Fruit fly (Drosophila melanogaster): ENCODE data around the gene amrt.
A peak's percentile ranks its signal among the peaks of the same experiment; 100 is the strongest.

The amrt gene

DNA sequence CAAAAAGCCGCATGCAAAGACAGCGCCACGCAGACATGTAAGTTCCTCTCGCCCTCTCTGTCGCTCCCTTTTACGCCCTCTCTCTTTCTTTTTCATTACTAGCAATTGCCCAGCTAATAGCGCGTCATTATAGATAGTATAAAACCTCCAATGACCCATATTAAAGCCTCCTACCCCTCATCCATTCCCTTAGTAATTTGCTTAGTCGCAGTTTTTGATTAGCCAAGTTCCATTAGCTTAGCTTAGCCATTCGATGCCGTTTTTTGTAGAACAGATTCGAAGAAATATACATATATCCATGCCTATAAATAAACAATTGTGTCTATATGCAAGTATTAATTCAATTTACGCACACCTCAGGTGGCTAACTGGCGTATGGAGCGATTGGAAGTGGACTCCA lies 11.5 kb upstream of the amrt start:
- TF ChIP-seq CG32121 (GFP tag; IDR thresholded peaks at IDR 0.05) (no peak), CG10348 (GFP tag; IDR thresholded peaks at IDR 0.05) (no peak), CG17806 (tag; optimal IDR thresholded peaks at IDR 0.05) (no peak), CG34367 (tag; optimal IDR thresholded peaks at IDR 0.05) (no peak), rn (GFP tag; IDR thresholded peaks at IDR 0.05) (no peak), CG9948 (tag; optimal IDR thresholded peaks at IDR 0.05) (no peak), Pif1A (GFP tag; optimal IDR thresholded peaks at IDR 0.05) (no peak), Snoo (tag; optimal IDR thresholded peaks at IDR 0.05) (no peak), D1 (tag; optimal IDR thresholded peaks at IDR 0.05) (no peak), CG4496 (GFP tag; IDR thresholded peaks at IDR 0.05) (no peak), EcR (GFP tag; optimal IDR thresholded peaks at IDR 0.05) (no peak), fd96Ca (GFP tag; IDR thresholded peaks at IDR 0.05) (no peak), CG13204 (GFP tag; optimal IDR thresholded peaks at IDR 0.05) (no peak), gl (tag; optimal IDR thresholded peaks at IDR 0.05) (no peak), Pif1B (GFP tag; optimal IDR thresholded peaks at IDR 0.05) (no peak), CG14655 (GFP tag; optimal IDR thresholded peaks at IDR 0.05) (no peak), CG8159 (tag; optimal IDR thresholded peaks at IDR 0.05) (no peak)

DNA sequence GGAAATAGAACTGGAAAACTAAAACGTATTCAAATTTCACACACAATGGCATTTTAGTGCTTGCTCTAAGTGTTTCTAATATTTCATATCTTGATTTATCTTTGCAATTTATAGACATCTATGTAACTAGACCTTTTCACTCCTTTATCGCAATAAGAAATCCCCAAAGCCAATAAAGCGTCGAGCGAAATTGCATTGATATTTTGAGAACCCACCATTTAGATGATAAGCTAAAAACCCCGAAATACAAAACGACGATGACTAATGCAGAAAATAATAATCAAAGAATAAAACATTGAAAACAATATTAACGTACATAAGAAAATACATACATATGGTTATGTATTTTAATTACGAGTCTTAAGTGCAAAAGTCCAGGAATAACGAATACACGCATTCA lies 3.7 kb upstream of the amrt start:
- TF ChIP-seq Pif1A (GFP tag; optimal IDR thresholded peaks at IDR 0.05) = no peak

DNA sequence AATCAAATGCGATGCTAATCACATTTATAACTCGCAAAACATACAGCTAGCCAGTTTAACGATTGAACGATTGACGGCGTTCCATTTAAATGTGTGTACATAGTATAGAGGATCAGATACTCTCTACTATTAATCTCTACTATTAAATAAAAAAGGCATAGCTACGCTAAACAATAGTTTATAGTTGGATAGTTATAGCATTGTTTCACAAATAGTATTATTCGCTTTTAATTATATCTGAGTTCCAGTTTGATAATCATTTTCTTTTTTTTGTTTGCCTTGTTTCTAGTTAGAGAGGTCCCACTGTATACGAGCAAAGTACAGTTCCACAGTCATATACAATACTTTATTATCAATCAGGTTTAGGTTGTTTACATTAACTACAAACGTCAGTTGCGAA lies 2.6 kb upstream of the amrt start:
- TF ChIP-seq CG4496 (GFP tag; IDR thresholded peaks at IDR 0.05) (peak; percentile 55; the same call in 1 of the 3 replicates), CG14655 (GFP tag; optimal IDR thresholded peaks at IDR 0.05) (no peak), CG13204 (GFP tag; optimal IDR thresholded peaks at IDR 0.05) (no peak), Pif1B (GFP tag; optimal IDR thresholded peaks at IDR 0.05) (no peak), Ets98B (GFP tag; IDR thresholded peaks at IDR 0.05) (peak; percentile 33; the same call in 1 of the 2 replicates), CG32121 (GFP tag; IDR thresholded peaks at IDR 0.05) (peak; percentile 65), gl (tag; optimal IDR thresholded peaks at IDR 0.05) (peak; percentile 4), D1 (tag; optimal IDR thresholded peaks at IDR 0.05) (no peak), CG12605 (GFP tag; IDR thresholded peaks at IDR 0.05) (0 out of 2 replicates have a peak, but pooled peaks have one; percentile 41), CG9948 (tag; optimal IDR thresholded peaks at IDR 0.05) (no peak)

DNA sequence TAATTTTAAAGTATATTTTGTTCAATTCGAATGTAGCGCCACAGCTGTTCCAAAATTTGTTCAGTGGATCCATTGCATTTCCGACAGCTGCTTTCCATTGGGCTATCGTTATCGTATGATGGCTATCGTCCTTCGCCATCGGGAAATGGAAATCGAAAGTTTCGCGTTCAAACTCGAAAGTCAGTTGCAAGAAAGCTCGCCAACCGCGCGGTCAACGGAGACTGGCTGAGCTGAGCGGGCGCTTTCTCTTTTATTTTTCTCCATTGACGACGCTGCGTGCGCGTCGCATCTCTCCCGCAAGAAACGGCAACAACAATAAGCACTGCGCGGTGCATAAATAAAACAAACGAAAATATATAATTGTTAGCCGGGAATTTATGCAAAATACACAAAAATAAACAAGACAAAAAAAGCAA lies 1.3 kb downstream of the amrt start, which contains the start of gene inaE:
TSS of gene inaE (plus strand) at position 181 of the 416 bp plus-strand sequence.
- TF ChIP-seq CG14655 (GFP tag; optimal IDR thresholded peaks at IDR 0.05) = no peak
- peak; percentile 46; the same call in 1 of the 2 replicates for TF ChIP-seq Ets98B (GFP tag; IDR thresholded peaks at IDR 0.05)
- TF ChIP-seq fd96Ca (GFP tag; IDR thresholded peaks at IDR 0.05) = peak; percentile 44; the same call in 1 of the 3 replicates
- TF ChIP-seq gl (tag; optimal IDR thresholded peaks at IDR 0.05) = no peak
- TF ChIP-seq CG13204 (GFP tag; optimal IDR thresholded peaks at IDR 0.05) = no peak
- TF ChIP-seq Snoo (tag; optimal IDR thresholded peaks at IDR 0.05) = peak; percentile 24
- TF ChIP-seq Pif1A (GFP tag; optimal IDR thresholded peaks at IDR 0.05) = peak; percentile 21
- TF ChIP-seq CG4496 (GFP tag; IDR thresholded peaks at IDR 0.05) = 0 out of 3 replicates have a peak, but pooled peaks have one; percentile 40
- no peak for TF ChIP-seq CG32121 (GFP tag; IDR thresholded peaks at IDR 0.05)

DNA sequence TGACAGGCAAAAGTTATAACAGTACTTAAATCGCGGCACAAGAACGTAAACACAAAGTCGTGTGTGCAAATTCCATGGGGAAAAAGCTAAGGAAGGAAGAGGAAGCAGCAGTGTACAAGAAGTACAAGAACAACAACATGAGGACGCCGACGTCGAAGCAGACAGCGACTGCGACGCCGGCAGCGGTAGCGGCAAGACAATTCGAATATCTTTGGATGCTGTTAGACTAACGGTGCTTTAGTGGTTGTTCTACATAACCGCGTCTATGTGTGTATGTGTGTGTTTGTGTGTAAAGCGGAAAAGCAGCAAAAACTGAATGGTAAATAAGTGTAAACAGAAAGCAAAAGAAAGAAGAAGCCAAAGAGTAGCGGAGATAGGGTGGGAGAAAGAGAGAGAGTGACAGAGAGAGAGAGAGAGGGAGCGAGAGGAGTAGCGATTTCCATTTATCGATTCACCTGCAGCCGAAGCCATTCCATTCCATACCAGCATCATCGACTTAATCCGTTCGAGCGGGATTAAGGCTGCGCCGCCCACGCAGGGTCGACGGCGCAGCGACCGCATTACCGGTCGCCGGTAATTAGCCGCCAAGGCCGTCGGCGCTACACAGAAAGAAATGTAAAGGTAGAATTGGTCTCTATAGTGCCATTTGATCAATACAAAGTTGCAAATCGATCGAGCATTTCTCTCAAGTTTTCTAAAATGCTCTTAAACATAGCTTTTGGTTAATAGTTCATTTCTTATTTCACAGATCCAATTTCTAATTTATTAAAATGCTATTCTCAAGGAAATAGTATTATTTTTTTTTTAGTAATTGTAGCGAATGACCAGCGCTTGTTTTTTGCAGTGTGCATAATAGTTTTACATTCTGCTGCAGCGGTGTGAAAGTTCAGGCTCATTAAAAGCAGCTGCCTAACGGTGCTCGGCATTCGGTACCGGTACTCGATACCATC lies 2.0 kb downstream of the amrt start:
- TF ChIP-seq CG8301 (tag; optimal IDR thresholded peaks at IDR 0.05) (peak; percentile 58), Ets98B (GFP tag; IDR thresholded peaks at IDR 0.05) (peak; percentile 56), D1 (tag; optimal IDR thresholded peaks at IDR 0.05) (no peak), gl (tag; optimal IDR thresholded peaks at IDR 0.05) (no peak), EcR (GFP tag; optimal IDR thresholded peaks at IDR 0.05) (no peak), CG4496 (GFP tag; IDR thresholded peaks at IDR 0.05) (peak; percentile 83), fd96Ca (GFP tag; IDR thresholded peaks at IDR 0.05) (peak; percentile 43; the same call in 1 of the 3 replicates), CG13204 (GFP tag; optimal IDR thresholded peaks at IDR 0.05) (no peak), CG8159 (tag; optimal IDR thresholded peaks at IDR 0.05) (peak; percentile 55), CG9948 (tag; optimal IDR thresholded peaks at IDR 0.05) (peak; percentile 48), CG32121 (GFP tag; IDR thresholded peaks at IDR 0.05) (peak; percentile 73), CG15710 (tag; optimal IDR thresholded peaks at IDR 0.05) (peak; percentile 40), Pif1A (GFP tag; optimal IDR thresholded peaks at IDR 0.05) (peak; percentile 64), CG12605 (GFP tag; IDR thresholded peaks at IDR 0.05) (peak; percentile 50; the same call in 1 of the 2 replicates), Pif1B (GFP tag; optimal IDR thresholded peaks at IDR 0.05) (peak; percentile 13), Snoo (tag; optimal IDR thresholded peaks at IDR 0.05) (no peak), CG17806 (tag; optimal IDR thresholded peaks at IDR 0.05) (peak; percentile 48), CG34367 (tag; optimal IDR thresholded peaks at IDR 0.05) (no peak), CG10348 (GFP tag; IDR thresholded peaks at IDR 0.05) (no peak), CG14655 (GFP tag; optimal IDR thresholded peaks at IDR 0.05) (peak; percentile 71), rn (GFP tag; IDR thresholded peaks at IDR 0.05) (peak; percentile 30; the same call in 1 of the 2 replicates)

Data from whole organism, pupa.